Worm (Caenorhabditis elegans): Measurements from ENCODE around the gene str-87.

ce11 chrV:8980845-8981244 is 7.2 kb downstream of the str-87 start, which contains the start of gene str-84:
- TF ChIP-seq ama-1 (optimal IDR thresholded peaks at IDR 0.05) (no peak), F13H6.1 (tag; optimal IDR thresholded peaks at IDR 0.05) (no peak), nhr-11 (tag; optimal IDR thresholded peaks at IDR 0.05) (no peak), hlh-8 (tag; optimal IDR thresholded peaks at IDR 0.05) (no peak), fax-1 (tag; optimal IDR thresholded peaks at IDR 0.05) (no peak), C38D4.7 (GFP tag; optimal IDR thresholded peaks at IDR 0.05) (no peak), pqm-1 (tag; optimal IDR thresholded peaks at IDR 0.05) (no peak)

All from whole organism, late embryonic.